Worm (Caenorhabditis elegans) whole organism, late embryonic: ENCODE measurements around the gene cyn-11.

Experiments
- ceh-19 ChIP-seq: fragments of 200-800 bp; sonication (Bioruptor generic); optimal IDR thresholded peaks from 2 replicates; lab custom pipeline; 2018; ENCODE audit warnings: mild to moderate bottlenecking, missing genetic modification characterization, missing compliant biosample characterization
- ceh-6 ChIP-seq: fragments of 200-800 bp; sonication (Bioruptor generic); optimal IDR thresholded peaks from 2 replicates; lab custom pipeline; 2018; ENCODE audit warnings: mild to moderate bottlenecking, missing genetic modification characterization, missing compliant biosample characterization
- fkh-10 ChIP-seq: fragments of 150-350 bp; optimal IDR thresholded peaks from 2 replicates; lab custom pipeline; 2014; ENCODE audit warnings: missing biosample characterization, missing genetic modification reagents, missing genetic modification characterization
- hlh-30 ChIP-seq: sonication (generic microtip); optimal IDR thresholded peaks from 2 replicates; lab custom pipeline; 2017; ENCODE audit warnings: antibody characterized with exemption, missing genetic modification characterization, missing compliant biosample characterization; ENCODE audit not compliant: insufficient read depth
- hlh-8 ChIP-seq: sonication (generic microtip); optimal IDR thresholded peaks from 2 replicates; lab custom pipeline; 2016; ENCODE audit warnings: missing genotype, missing genetic modification characterization, missing compliant biosample characterization
- pha-4 ChIP-seq: fragments of 150-350 bp; optimal IDR thresholded peaks from 2 replicates; lab custom pipeline; 2018; ENCODE audit warnings: missing biosample characterization, missing genetic modification reagents, missing genetic modification characterization
- zip-5 ChIP-seq: sonication (generic microtip); optimal IDR thresholded peaks from 2 replicates; lab custom pipeline; 2016; ENCODE audit warnings: missing genetic modification characterization, missing compliant biosample characterization

DNA sequence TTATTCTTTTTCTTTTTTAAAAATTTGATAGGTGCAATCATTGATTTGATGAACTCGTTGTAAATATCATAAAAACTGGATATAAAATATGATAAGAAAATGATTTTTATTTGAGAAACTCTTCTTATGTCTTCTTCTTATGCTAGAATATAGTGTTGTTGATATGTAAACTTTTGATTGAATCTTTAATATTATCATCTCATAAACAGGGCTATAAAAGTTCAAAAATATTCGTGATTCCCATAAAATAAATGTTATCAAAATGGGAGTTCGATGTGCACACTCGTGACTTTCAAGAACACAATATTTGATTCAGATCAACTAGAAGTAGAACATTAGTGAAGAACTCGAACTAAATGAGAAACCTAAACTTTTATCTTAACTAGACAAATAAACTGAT lies 22.9 kb upstream of the cyn-11 start:
- TF ChIP-seq ceh-6 (no peak), fkh-10 (no peak), pha-4 (tag; lab: Kevin White, UChicago) (no peak), hlh-8 (tag; lab: Kevin White, UChicago) (no peak), zip-5 (tag; lab: Kevin White, UChicago) (no peak), hlh-30 (no peak), ceh-19 (GFP tag; lab: Kevin White, UChicago) (no peak)
